Fruit fly (Drosophila melanogaster): ENCODE results near the gene CG14710.

Gene CG14710

dm6 chr3R:11646826-11647225 lies 26.9 kb downstream of the CG14710 start (continued):
- TF ChIP-seq CG5180 (GFP tag; optimal IDR thresholded peaks at IDR 0.05): no peak
- TF ChIP-seq Ets97D (GFP tag; optimal IDR thresholded peaks at IDR 0.05): no peak
- TF ChIP-seq sd (tag; optimal IDR thresholded peaks at IDR 0.05): no peak
- no peak for TF ChIP-seq CG15601 (tag; optimal IDR thresholded peaks at IDR 0.05)
- TF ChIP-seq grau (tag; optimal IDR thresholded peaks at IDR 0.05): no peak
- TF ChIP-seq kni (GFP tag; optimal IDR thresholded peaks at IDR 0.05): no peak
- TF ChIP-seq CG8089 (GFP tag; optimal IDR thresholded peaks at IDR 0.05): no peak
- no peak for TF ChIP-seq insv (GFP tag; optimal IDR thresholded peaks at IDR 0.05)
- no peak for TF ChIP-seq CG8944 (GFP tag; optimal IDR thresholded peaks at IDR 0.05)
- TF ChIP-seq CG4282 (GFP tag; optimal IDR thresholded peaks at IDR 0.05): no peak
- TF ChIP-seq CG14965 (GFP tag; optimal IDR thresholded peaks at IDR 0.05; ENCODE audit: borderline replicate concordance): no peak
- TF ChIP-seq chinmo (GFP tag; IDR thresholded peaks at IDR 0.05; ENCODE audit: partially characterized antibody): 0 out of 4 replicates have a peak, but pooled peaks have one; percentile 74
- TF ChIP-seq vnd (GFP tag; IDR thresholded peaks at IDR 0.05; ENCODE audit: partially characterized antibody): no peak
- TF ChIP-seq Poxn (GFP tag; IDR thresholded peaks at IDR 0.05): no peak
- no peak for TF ChIP-seq Side (GFP tag; optimal IDR thresholded peaks at IDR 0.05)
- TF ChIP-seq CG42726 (GFP tag; IDR thresholded peaks at IDR 0.05; ENCODE audit: partially characterized antibody): no peak
- TF ChIP-seq tx (GFP tag; optimal IDR thresholded peaks at IDR 0.05): no peak
- TF ChIP-seq salm (tag; optimal IDR thresholded peaks at IDR 0.05): no peak
- no peak for TF ChIP-seq CG31388 (GFP tag; optimal IDR thresholded peaks at IDR 0.05)
- TF ChIP-seq CG12391 (tag; optimal IDR thresholded peaks at IDR 0.05): no peak
- no peak for TF ChIP-seq gfzf (GFP tag; optimal IDR thresholded peaks at IDR 0.05)
- TF ChIP-seq CG13287 (GFP tag; IDR thresholded peaks at IDR 0.05; ENCODE audit: partially characterized antibody): peak; percentile 20; the same call in 1 of the 2 replicates
- TF ChIP-seq CG1603 (tag; optimal IDR thresholded peaks at IDR 0.05): no peak
- 0 out of 2 replicates have a peak, but pooled peaks have one; percentile 31 for TF ChIP-seq hbn (GFP tag; IDR thresholded peaks at IDR 0.05; ENCODE audit: partially characterized antibody)
- TF ChIP-seq fu2 (GFP tag; optimal IDR thresholded peaks at IDR 0.05): no peak

- TF ChIP-seq CG11085 (GFP tag; IDR thresholded peaks at IDR 0.05) (no peak), CG3847 (GFP tag; IDR thresholded peaks at IDR 0.05) (0 out of 2 replicates have a peak, but pooled peaks have one; percentile 26), cas (GFP tag; IDR thresholded peaks at IDR 0.05) (no peak), CG8388 (GFP tag; optimal IDR thresholded peaks at IDR 0.05) (peak; percentile 35), amos (GFP tag; IDR thresholded peaks at IDR 0.05; ENCODE audit: partially characterized antibody) (peak; percentile 12; the same call in 1 of the 2 replicates), H15 (GFP tag; IDR thresholded peaks at IDR 0.05) (no peak), tin (GFP tag; optimal IDR thresholded peaks at IDR 0.05) (no peak), Hmr (GFP tag; optimal IDR thresholded peaks at IDR 0.05) (peak; percentile 21), crol (GFP tag; IDR thresholded peaks at IDR 0.05) (peak; percentile 94), tap (tag; optimal IDR thresholded peaks at IDR 0.05) (no peak), CG6175 (GFP tag; IDR thresholded peaks at IDR 0.05) (peak; percentile 53; the same call in 1 of the 3 replicates), Hr78 (GFP tag; optimal IDR thresholded peaks at IDR 0.05) (peak in 1 of 2 experiments; percentile 48), CG9932 (GFP tag; IDR thresholded peaks at IDR 0.05) (0 out of 2 replicates have a peak, but pooled peaks have one; percentile 22), CG1832 (GFP tag; optimal IDR thresholded peaks at IDR 0.05) (peak; percentile 57), CG43689 (GFP tag; IDR thresholded peaks at IDR 0.05) (no peak), jumu (GFP tag; optimal IDR thresholded peaks at IDR 0.05) (no peak), eve (GFP tag; optimal IDR thresholded peaks at IDR 0.05) (peak in 1 of 2 experiments; percentile 77), klu (GFP tag; IDR thresholded peaks at IDR 0.05) (0 out of 2 replicates have a peak, but pooled peaks have one; percentile 38), ERR (GFP tag; optimal IDR thresholded peaks at IDR 0.05) (no peak), CG34224 (GFP tag; IDR thresholded peaks at IDR 0.05; ENCODE audit: partially characterized antibody) (peak; percentile 14; the same call in 1 of the 3 replicates), cg (GFP tag; optimal IDR thresholded peaks at IDR 0.05) (peak; percentile 81), CG8290 (GFP tag; optimal IDR thresholded peaks at IDR 0.05) (no peak), CG8290 (tag; optimal IDR thresholded peaks at IDR 0.05) (peak in 1 of 2 experiments; percentile 6)
These were observed 28.8 kb downstream of the CG14710 start for dm6 chr3R:11648356-11649355.
